Worm (Caenorhabditis elegans) whole organism, L4 larva: ENCODE results near the gene W09H1.4.

Experiments
- D1046.2 ChIP-seq: fragments of 200-800 bp; sonication (Bioruptor generic); IDR thresholded peaks from 2 replicates; pipeline ENCODE4 v1.3.6; 2022; ENCODE audit warnings: missing genetic modification characterization, missing compliant biosample characterization
- F10B5.3 ChIP-seq: sonication (generic microtip); optimal IDR thresholded peaks from 2 replicates; lab custom pipeline; 2016; ENCODE audit warnings: mild to moderate bottlenecking, missing genetic modification characterization, missing compliant biosample characterization
- T20F7.1 ChIP-seq: fragments of 200-800 bp; sonication (Bioruptor generic); optimal IDR thresholded peaks from 2 replicates; lab custom pipeline; 2018; ENCODE audit warnings: mild to moderate bottlenecking, missing genetic modification characterization, missing compliant biosample characterization
- T26A8.4 ChIP-seq: fragments of 200-800 bp; sonication (Bioruptor generic); IDR thresholded peaks from 2 replicates; pipeline ENCODE4 v1.3.6; 2022; ENCODE audit warnings: missing genetic modification characterization, missing compliant biosample characterization
- Y48G9A.11 ChIP-seq: fragments of 200-800 bp; sonication (Bioruptor generic); IDR thresholded peaks from 2 replicates; pipeline ENCODE4 v1.3.6; 2022; ENCODE audit warnings: missing genetic modification reagents, missing genetic modification characterization, missing compliant biosample characterization
- Y5F2A.4 ChIP-seq: fragments of 200-800 bp; sonication (Bioruptor generic); optimal IDR thresholded peaks from 2 replicates; lab custom pipeline; 2018; ENCODE audit warnings: mild to moderate bottlenecking, missing genetic modification characterization, missing compliant biosample characterization
- aha-1 ChIP-seq: fragments of 150-350 bp; peaks from one replicate; lab custom pipeline; 2014; ENCODE audit warnings: missing biosample characterization, missing genetic modification characterization
- aly-2 ChIP-seq: sonication (generic microtip); optimal IDR thresholded peaks from 2 replicates; lab custom pipeline; 2018; ENCODE audit warnings: missing biosample characterization, missing genetic modification characterization
- arid-1 ChIP-seq: fragments of 200-800 bp; sonication (Bioruptor generic); conservative IDR thresholded peaks from 2 replicates; pipeline ENCODE4 v1.3.6; 2022; ENCODE audit warnings: missing genetic modification reagents, missing genetic modification characterization, missing compliant biosample characterization
- ceh-20 ChIP-seq: fragments of 200-800 bp; sonication (Bioruptor generic); IDR thresholded peaks from 2 replicates; pipeline ENCODE4 v1.3.6; 2022; ENCODE audit warnings: missing genetic modification reagents, missing genetic modification characterization, missing compliant biosample characterization
- ceh-44 ChIP-seq: fragments of 200-800 bp; sonication (Bioruptor generic); IDR thresholded peaks from 2 replicates; pipeline ENCODE4 v1.3.6; 2022; ENCODE audit warnings: missing genetic modification reagents, missing genetic modification characterization, missing compliant biosample characterization
- ceh-82 ChIP-seq: sonication (generic microtip); optimal IDR thresholded peaks from 2 replicates; lab custom pipeline; 2017; ENCODE audit warnings: missing biosample characterization, missing genetic modification characterization
- ces-1 ChIP-seq: fragments of 150-350 bp; sonication (generic microtip); optimal IDR thresholded peaks from 4 replicates; lab custom pipeline; 2014; ENCODE audit warnings: missing biosample characterization, missing genetic modification reagents, missing genetic modification characterization
- cey-2 ChIP-seq: sonication (generic microtip); optimal IDR thresholded peaks from 3 replicates; lab custom pipeline; 2017; ENCODE audit warnings: missing genetic modification characterization, mild to moderate bottlenecking, missing compliant biosample characterization, antibody characterized with exemption, borderline replicate concordance; ENCODE audit not compliant: insufficient read depth
- daf-16 ChIP-seq, 3 experiments: sonication (generic microtip); optimal IDR thresholded peaks; 2 replicates each; lab custom pipeline; 2016 to 2017; ENCODE audit warnings: missing genetic modification characterization in 3 of 3, missing genetic modification reagents in 3 of 3, mild to moderate bottlenecking in 2 of 3, missing compliant biosample characterization in 2 of 3, missing biosample characterization in 1 of 3, moderate library complexity in 1 of 3
- daf-19 ChIP-seq: fragments of 200-800 bp; sonication (Bioruptor generic); conservative IDR thresholded peaks from 2 replicates; pipeline ENCODE4 v1.3.6; 2022; ENCODE audit warnings: missing genetic modification characterization, missing compliant biosample characterization
- dmd-6 ChIP-seq: fragments of 200-800 bp; sonication (Bioruptor generic); IDR thresholded peaks from 2 replicates; pipeline ENCODE4 v1.3.6; 2022; ENCODE audit warnings: missing genetic modification reagents, missing genetic modification characterization, missing compliant biosample characterization
- dmd-9 ChIP-seq: fragments of 200-800 bp; sonication (Bioruptor generic); IDR thresholded peaks from 2 replicates; pipeline ENCODE4 v1.3.6; 2022; ENCODE audit warnings: missing genetic modification reagents, missing genetic modification characterization, missing compliant biosample characterization
- dpl-1 ChIP-seq: fragments of 150-350 bp; optimal IDR thresholded peaks from 2 replicates; lab custom pipeline; 2014; ENCODE audit warnings: missing biosample characterization, missing genetic modification reagents, missing genetic modification characterization
- duxl-1 ChIP-seq: sonication (generic microtip); optimal IDR thresholded peaks from 2 replicates; lab custom pipeline; 2016; ENCODE audit warnings: mild to moderate bottlenecking, missing genetic modification characterization, moderate library complexity, missing compliant biosample characterization; ENCODE audit not compliant: poor library complexity
- dve-1 ChIP-seq: sonication (generic microtip); optimal IDR thresholded peaks from 2 replicates; lab custom pipeline; 2017; ENCODE audit warnings: antibody characterized with exemption, mild to moderate bottlenecking, missing genetic modification characterization, missing compliant biosample characterization; ENCODE audit not compliant: insufficient read depth
- egl-43 ChIP-seq: fragments of 200-800 bp; sonication (Bioruptor generic); IDR thresholded peaks from 2 replicates; pipeline ENCODE4 v1.3.6; 2022; ENCODE audit warnings: missing genetic modification reagents, missing genetic modification characterization, missing compliant biosample characterization
- hlh-11 ChIP-seq: fragments of 200-800 bp; sonication (Bioruptor generic); optimal IDR thresholded peaks from 2 replicates; lab custom pipeline; 2018; ENCODE audit warnings: mild to moderate bottlenecking, missing genetic modification characterization, missing compliant biosample characterization
- hlh-30 ChIP-seq: sonication (generic microtip); optimal IDR thresholded peaks from 2 replicates; lab custom pipeline; 2017; ENCODE audit warnings: antibody characterized with exemption, mild to moderate bottlenecking, missing genetic modification characterization, missing compliant biosample characterization; ENCODE audit not compliant: insufficient read depth
- hmg-1.1 ChIP-seq: fragments of 200-800 bp; sonication (Bioruptor generic); IDR thresholded peaks from 2 replicates; pipeline ENCODE4 v1.3.6; 2022; ENCODE audit warnings: missing genetic modification reagents, missing genetic modification characterization, missing compliant biosample characterization
- lim-7 ChIP-seq: fragments of 200-800 bp; sonication (Bioruptor generic); IDR thresholded peaks from 2 replicates; pipeline ENCODE4 v1.3.6; 2022; ENCODE audit warnings: missing genetic modification characterization, missing compliant biosample characterization
- lin-1 ChIP-seq: fragments of 200-800 bp; sonication (Bioruptor generic); IDR thresholded peaks from 2 replicates; pipeline ENCODE4 v1.3.6; 2022; ENCODE audit warnings: missing genetic modification reagents, missing genetic modification characterization, missing compliant biosample characterization
- lin-15B ChIP-seq: fragments of 150-350 bp; sonication (generic microtip); optimal IDR thresholded peaks from 3 replicates; lab custom pipeline; 2014; ENCODE audit warnings: missing biosample characterization, missing genetic modification characterization
- lsy-2 ChIP-seq, 2 experiments: fragments of 150-350 bp in 1 of 2; sonication (generic microtip) in 1 of 2; optimal IDR thresholded peaks; 2 replicates each; lab custom pipeline; 2014 to 2017; ENCODE audit warnings: missing biosample characterization in 2 of 2, missing genetic modification characterization in 2 of 2
- madf-5 ChIP-seq, 2 experiments: fragments of 200-800 bp; sonication (Bioruptor generic); IDR thresholded peaks; 2 replicates each; pipeline ENCODE4 v1.3.6; 2022; ENCODE audit warnings: missing compliant biosample characterization in 2 of 2, missing genetic modification characterization in 2 of 2
- madf-9 ChIP-seq: fragments of 200-800 bp; sonication (Bioruptor generic); conservative IDR thresholded peaks from 2 replicates; pipeline ENCODE4 v1.3.6; 2022; ENCODE audit warnings: missing genetic modification reagents, missing genetic modification characterization, missing compliant biosample characterization
- mdl-1 ChIP-seq, 2 experiments: fragments of 150-350 bp in 1 of 2; sonication (generic microtip) in 1 of 2; optimal IDR thresholded peaks; 2 replicates each; lab custom pipeline; 2014 to 2017; ENCODE audit warnings: missing biosample characterization in 2 of 2, missing genetic modification characterization in 2 of 2
- mep-1 ChIP-seq: fragments of 150-350 bp; sonication (generic microtip); optimal IDR thresholded peaks from 3 replicates; lab custom pipeline; 2014; ENCODE audit warnings: missing biosample characterization, missing genetic modification characterization
- mxl-3 ChIP-seq: fragments of 200-800 bp; sonication (Bioruptor generic); optimal IDR thresholded peaks from 2 replicates; lab custom pipeline; 2018; ENCODE audit warnings: mild to moderate bottlenecking, missing genetic modification characterization, missing compliant biosample characterization
- nhr-28 ChIP-seq: fragments of 150-350 bp; optimal IDR thresholded peaks from 2 replicates; lab custom pipeline; 2014; ENCODE audit warnings: missing biosample characterization, missing genetic modification characterization
- nhr-41 ChIP-seq: fragments of 200-800 bp; sonication (Bioruptor generic); IDR thresholded peaks from 2 replicates; pipeline ENCODE4 v1.3.6; 2022; ENCODE audit warnings: missing genetic modification reagents, missing genetic modification characterization, missing compliant biosample characterization
- nhr-42 ChIP-seq: fragments of 200-800 bp; sonication (Bioruptor generic); IDR thresholded peaks from 2 replicates; pipeline ENCODE4 v1.3.6; 2022; ENCODE audit warnings: missing genetic modification characterization, missing compliant biosample characterization
- nhr-77 ChIP-seq: fragments of 150-350 bp; optimal IDR thresholded peaks from 2 replicates; lab custom pipeline; 2014; ENCODE audit warnings: missing biosample characterization, missing genetic modification characterization
- pqm-1 ChIP-seq: sonication (generic microtip); optimal IDR thresholded peaks from 2 replicates; lab custom pipeline; 2017; ENCODE audit warnings: missing biosample characterization, missing genetic modification characterization
- saeg-2 ChIP-seq: fragments of 200-800 bp; sonication (Bioruptor generic); IDR thresholded peaks from 2 replicates; pipeline ENCODE4 v1.3.6; 2022; ENCODE audit warnings: missing genetic modification reagents, missing genetic modification characterization, missing compliant biosample characterization
- sdz-12 ChIP-seq: fragments of 200-800 bp; sonication (Bioruptor generic); optimal IDR thresholded peaks from 2 replicates; lab custom pipeline; 2018; ENCODE audit warnings: mild to moderate bottlenecking, missing genetic modification characterization, missing compliant biosample characterization
- snpc-4 ChIP-seq: fragments of 150-350 bp; optimal IDR thresholded peaks from 2 replicates; lab custom pipeline; 2014; ENCODE audit warnings: missing biosample characterization, missing genetic modification characterization
- spr-1 ChIP-seq: sonication (generic microtip); optimal IDR thresholded peaks from 2 replicates; lab custom pipeline; 2016; ENCODE audit warnings: mild to moderate bottlenecking, missing genetic modification characterization, missing compliant biosample characterization
- tra-1 ChIP-seq: fragments of 200-800 bp; sonication (Bioruptor generic); IDR thresholded peaks from 2 replicates; pipeline ENCODE4 v1.3.6; 2022; ENCODE audit warnings: missing genetic modification reagents, missing genetic modification characterization, missing compliant biosample characterization
- unc-39 ChIP-seq: sonication (generic microtip); optimal IDR thresholded peaks from 2 replicates; lab custom pipeline; 2017; ENCODE audit warnings: missing biosample characterization, missing genetic modification characterization
- vab-7 ChIP-seq: fragments of 200-800 bp; sonication (Bioruptor generic); IDR thresholded peaks from 2 replicates; pipeline ENCODE4 v1.3.6; 2022; ENCODE audit warnings: missing genetic modification reagents, missing genetic modification characterization, missing compliant biosample characterization
- zfp-3 ChIP-seq: fragments of 200-800 bp; sonication (Bioruptor generic); conservative IDR thresholded peaks from 2 replicates; pipeline ENCODE4 v1.3.6; 2022; ENCODE audit warnings: missing genetic modification reagents, missing genetic modification characterization, missing compliant biosample characterization

W09H1.4 gene

DNA sequence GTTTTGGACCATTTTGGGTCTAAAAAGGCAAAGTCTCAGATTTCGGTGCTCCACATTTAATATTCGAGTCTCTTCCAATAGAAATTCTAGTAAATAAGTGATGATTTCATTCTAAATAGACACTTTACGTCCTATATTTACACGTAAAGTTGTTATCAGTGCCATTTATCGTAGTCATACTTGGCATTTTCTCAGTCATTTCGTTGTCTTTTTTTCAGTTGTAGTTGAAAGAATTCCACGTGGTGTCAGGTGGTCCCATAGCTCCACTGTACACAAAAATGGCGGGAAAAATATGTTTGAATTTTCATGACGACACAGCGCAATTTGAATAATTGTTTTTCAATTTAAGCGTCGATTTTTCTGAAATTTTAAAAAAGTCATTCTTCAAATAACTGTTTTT, 7.1 kb downstream of the W09H1.4 start:
- TF ChIP-seq arid-1 (GFP tag; lab: Robert Waterston, UW): no peak
- TF ChIP-seq ces-1: no peak
- peak; percentile 27 for TF ChIP-seq dve-1 (tag; lab: Kevin White, UChicago)
- no peak for TF ChIP-seq daf-16 (GFP tag; optimal IDR thresholded peaks at IDR 0.05; lab: Kevin White, UChicago)
- peak; percentile 77 for TF ChIP-seq daf-16 (tag; optimal IDR thresholded peaks at IDR 0.05; lab: Kevin White, UChicago)
- TF ChIP-seq pqm-1 (tag; lab: Kevin White, UChicago): peak; percentile 20
- TF ChIP-seq mep-1 (tag; lab: Kevin White, UChicago): peak; percentile 2
- TF ChIP-seq ceh-82: no peak
- TF ChIP-seq saeg-2 (GFP tag; lab: Robert Waterston, UW): no peak
- peak; percentile 84 for TF ChIP-seq nhr-28 (tag; lab: Kevin White, UChicago)
- TF ChIP-seq hlh-11 (tag; lab: Kevin White, UChicago): peak; percentile 43
- peak; percentile 45 for TF ChIP-seq T20F7.1 (GFP tag; lab: Kevin White, UChicago)
- peak; percentile 52 for TF ChIP-seq dmd-6 (GFP tag; lab: Robert Waterston, UW)
- no peak for TF ChIP-seq dmd-9 (GFP tag; lab: Robert Waterston, UW)
- TF ChIP-seq madf-5 (GFP tag; IDR thresholded peaks at IDR 0.05; lab: Robert Waterston, UW): no peak
- TF ChIP-seq hlh-30 (tag; lab: Kevin White, UChicago): peak; percentile 39
- TF ChIP-seq snpc-4: no peak
- TF ChIP-seq ceh-44 (GFP tag; lab: Robert Waterston, UW): no peak
- no peak for TF ChIP-seq vab-7 (GFP tag; lab: Robert Waterston, UW)
- TF ChIP-seq lsy-2 (tag; optimal IDR thresholded peaks at IDR 0.05; lab: Kevin White, UChicago): peak in 1 of 2 experiments; percentile 18

DNA sequence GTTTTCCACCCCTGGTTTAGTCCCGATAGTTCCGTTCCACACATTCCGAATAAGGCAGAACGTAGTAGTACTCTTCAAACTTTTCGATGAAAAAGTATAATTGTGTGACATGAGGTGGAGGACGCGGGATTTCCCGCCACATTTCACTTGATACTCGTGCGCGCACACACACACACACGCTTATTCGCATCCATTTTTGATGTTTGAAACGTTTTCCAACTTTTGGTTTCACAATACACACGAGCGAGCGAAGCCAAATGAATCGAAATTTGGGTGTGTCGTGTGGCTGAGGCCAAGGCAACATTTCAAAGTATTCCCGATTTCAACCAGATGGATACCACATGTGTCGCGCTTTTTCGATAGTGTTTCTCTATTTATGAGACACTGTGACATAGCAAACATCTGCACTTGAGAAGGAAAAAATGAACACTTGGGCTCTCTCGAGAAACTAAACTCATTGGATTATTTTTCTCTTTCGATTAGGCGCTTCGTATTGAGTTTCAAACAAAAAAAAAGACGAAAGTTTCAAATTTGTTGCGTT, 10.3 kb downstream of the W09H1.4 start:
- TF ChIP-seq nhr-42: no peak
- TF ChIP-seq mxl-3 (GFP tag; lab: Kevin White, UChicago): peak; percentile 46
- 0 out of 2 replicates have a peak, but pooled peaks have one; percentile 34 for TF ChIP-seq hmg-1.1 (GFP tag; lab: Robert Waterston, UW)
- TF ChIP-seq unc-39 (tag; lab: Kevin White, UChicago): no peak
- 0 out of 2 replicates have a peak, but pooled peaks have one; percentile 15 for TF ChIP-seq T26A8.4
- TF ChIP-seq mdl-1 (tag; optimal IDR thresholded peaks at IDR 0.05; lab: Kevin White, UChicago): peak in 1 of 2 experiments; percentile 35
- TF ChIP-seq aha-1 (tag; lab: Kevin White, UChicago): no peak
- TF ChIP-seq hlh-30 (tag; lab: Kevin White, UChicago): peak; percentile 43
- no peak for TF ChIP-seq madf-9 (GFP tag; lab: Robert Waterston, UW)

DNA sequence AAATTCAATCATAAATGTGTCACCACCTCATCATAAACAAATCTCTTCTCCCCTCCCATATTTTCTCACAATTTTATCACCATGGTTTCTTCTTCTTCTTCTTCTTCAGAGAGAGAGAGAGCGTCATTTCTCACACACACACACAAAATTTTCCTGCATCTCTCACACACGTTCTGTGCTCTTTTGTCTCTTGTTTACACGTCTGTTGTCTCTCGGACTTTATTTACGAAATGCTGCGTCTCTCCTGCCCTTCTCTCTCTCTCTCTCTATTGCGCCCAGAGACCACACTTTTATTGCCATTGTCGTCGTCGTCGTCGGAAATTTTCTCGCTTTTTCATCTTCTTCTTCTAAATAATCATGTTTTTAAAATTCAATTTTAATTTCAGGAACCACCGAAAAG, 11.8 kb downstream of the W09H1.4 start, which contains the start of gene lec-1:
Gene lec-1, plus strand, starts transcription at position 387 of the 400 bp plus-strand sequence.
- TF ChIP-seq daf-19 (GFP tag; lab: Robert Waterston, UW) (no peak), lin-15B (tag; lab: Kevin White, UChicago) (no peak), hlh-30 (tag; lab: Kevin White, UChicago) (peak; percentile 45), aly-2 (no peak), zfp-3 (GFP tag; lab: Robert Waterston, UW) (no peak), D1046.2 (no peak), lin-1 (GFP tag; lab: Robert Waterston, UW) (no peak), cey-2 (no peak), dpl-1 (GFP tag; lab: Kevin White, UChicago) (peak; percentile 27), egl-43 (GFP tag; lab: Robert Waterston, UW) (no peak), sdz-12 (GFP tag; lab: Kevin White, UChicago) (no peak), spr-1 (no peak), nhr-41 (no peak), Y48G9A.11 (no peak), ceh-20 (GFP tag; lab: Robert Waterston, UW) (no peak), aha-1 (tag; lab: Kevin White, UChicago) (peak; percentile 85), lim-7 (GFP tag; lab: Robert Waterston, UW) (0 out of 2 replicates have a peak, but pooled peaks have one; percentile 6), T26A8.4 (no peak), Y5F2A.4 (GFP tag; lab: Kevin White, UChicago) (no peak), nhr-77 (tag; lab: Kevin White, UChicago) (no peak), tra-1 (GFP tag; lab: Robert Waterston, UW) (0 out of 2 replicates have a peak, but pooled peaks have one; percentile 16), F10B5.3 (tag; lab: Kevin White, UChicago) (no peak), duxl-1 (no peak)
